Fruit fly (Drosophila melanogaster): ENCODE results near the gene pst.

pst gene

DNA sequence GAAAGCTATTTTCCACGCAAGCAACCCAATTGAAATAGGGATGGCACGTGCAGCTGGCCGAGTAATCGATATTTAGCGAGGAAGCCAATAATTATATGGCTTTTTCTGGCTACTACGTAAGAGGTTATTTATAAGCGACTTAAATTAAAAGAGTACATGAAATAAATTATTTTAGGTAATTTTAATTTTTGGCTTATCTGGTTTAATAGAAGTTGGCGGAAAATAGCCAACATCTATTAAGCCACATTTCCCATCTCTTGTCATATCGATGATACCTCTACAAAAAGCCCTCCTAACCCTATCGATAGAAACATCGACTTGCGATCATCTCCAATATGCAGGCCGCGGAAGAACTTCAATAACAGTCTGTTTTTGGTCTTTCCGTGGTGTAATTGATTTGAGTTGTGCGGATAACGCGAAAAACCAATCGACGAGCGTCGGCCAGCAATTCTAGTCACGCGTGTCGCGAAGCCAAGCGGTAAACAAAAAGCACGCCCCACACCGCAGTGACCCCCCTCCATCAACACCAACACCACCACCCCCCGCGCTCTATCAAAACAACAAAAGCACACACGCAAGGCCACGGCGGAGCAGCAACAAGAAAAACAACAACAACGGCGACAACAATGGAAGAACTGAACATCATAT lies 12.0 kb downstream of the pst start, which contains the start of the genes Srp19 and qm (continued):
- TF ChIP-seq CG14860 (GFP tag; IDR thresholded peaks at IDR 0.05; ENCODE audit: partially characterized antibody) = peak; percentile 77; the same call in 2 of the 3 replicates
- peak; percentile 51 for TF ChIP-seq CG7839 (tag; optimal IDR thresholded peaks at IDR 0.05)
- TF ChIP-seq Hr3 (GFP tag; optimal IDR thresholded peaks at IDR 0.05) = peak; percentile 57
- TF ChIP-seq CG4424 (GFP tag; optimal IDR thresholded peaks at IDR 0.05) = peak; percentile 55
- TF ChIP-seq kni (GFP tag; optimal IDR thresholded peaks at IDR 0.05) = peak; percentile 53
- TF ChIP-seq hkb (optimal IDR thresholded peaks at IDR 0.05) = peak; percentile 68
- peak; percentile 35; the same call in 1 of the 2 replicates for TF ChIP-seq hkb (GFP tag; IDR thresholded peaks at IDR 0.05)
- TF ChIP-seq CG2678 (tag; optimal IDR thresholded peaks at IDR 0.05) = peak; percentile 33
- TF ChIP-seq CG34224 (GFP tag; IDR thresholded peaks at IDR 0.05; ENCODE audit: partially characterized antibody) = peak; percentile 70
- no peak for TF ChIP-seq CG17385 (GFP tag; optimal IDR thresholded peaks at IDR 0.05)
- TF ChIP-seq sug (tag; optimal IDR thresholded peaks at IDR 0.05) = peak; percentile 62
- TF ChIP-seq Fer1 (GFP tag; optimal IDR thresholded peaks at IDR 0.05) = peak; percentile 51
- no peak for TF ChIP-seq Bdp1 (GFP tag; optimal IDR thresholded peaks at IDR 0.05)
- no peak for TF ChIP-seq ATbp (GFP tag; optimal IDR thresholded peaks at IDR 0.05)
- no peak for TF ChIP-seq pan (optimal IDR thresholded peaks at IDR 0.05)
- TF ChIP-seq pan (GFP tag; optimal IDR thresholded peaks at IDR 0.05 in 1 of 2, IDR thresholded peaks at IDR 0.05 in 1 of 2) = peak in 1 of 2 experiments; percentile 63
- peak; percentile 69 for TF ChIP-seq CG10543 (GFP tag; optimal IDR thresholded peaks at IDR 0.05)
- no peak; the same call in 2 of the 3 replicates for TF ChIP-seq ci (GFP tag; IDR thresholded peaks at IDR 0.05)
- peak; percentile 38 for TF ChIP-seq CG12299 (tag; optimal IDR thresholded peaks at IDR 0.05)
- peak; percentile 30; the same call in 1 of the 2 replicates for TF ChIP-seq CG14667 (GFP tag; IDR thresholded peaks at IDR 0.05)
- peak; percentile 46; the same call in 1 of the 2 replicates for TF ChIP-seq wdn (GFP tag; IDR thresholded peaks at IDR 0.05)
- TF ChIP-seq Ets65A (GFP tag) = peak; percentile 97
- TF ChIP-seq gt (GFP tag; IDR thresholded peaks at IDR 0.05) = no peak
- no peak for TF ChIP-seq CG2889 (GFP tag; IDR thresholded peaks at IDR 0.05)
- peak; percentile 6 for TF ChIP-seq trem (tag; optimal IDR thresholded peaks at IDR 0.05)
- TF ChIP-seq CG2199 (GFP tag; IDR thresholded peaks at IDR 0.05) = no peak
- TF ChIP-seq ftz-f1 (GFP tag; optimal IDR thresholded peaks at IDR 0.05) = peak; percentile 87
- peak; percentile 6 for TF ChIP-seq odd (GFP tag; optimal IDR thresholded peaks at IDR 0.05)
- TF ChIP-seq BEAF-32 (GFP tag; optimal IDR thresholded peaks at IDR 0.05) = peak; percentile 95
- TF ChIP-seq gsb-n (tag; optimal IDR thresholded peaks at IDR 0.05) = peak; percentile 22
- TF ChIP-seq Side (GFP tag; optimal IDR thresholded peaks at IDR 0.05) = peak; percentile 77
- TF ChIP-seq CG12391 (tag; optimal IDR thresholded peaks at IDR 0.05) = peak; percentile 70
- peak; percentile 21; the same call in 1 of the 2 replicates for TF ChIP-seq esg (GFP tag; conservative IDR thresholded peaks at IDR 0.05)

DNA sequence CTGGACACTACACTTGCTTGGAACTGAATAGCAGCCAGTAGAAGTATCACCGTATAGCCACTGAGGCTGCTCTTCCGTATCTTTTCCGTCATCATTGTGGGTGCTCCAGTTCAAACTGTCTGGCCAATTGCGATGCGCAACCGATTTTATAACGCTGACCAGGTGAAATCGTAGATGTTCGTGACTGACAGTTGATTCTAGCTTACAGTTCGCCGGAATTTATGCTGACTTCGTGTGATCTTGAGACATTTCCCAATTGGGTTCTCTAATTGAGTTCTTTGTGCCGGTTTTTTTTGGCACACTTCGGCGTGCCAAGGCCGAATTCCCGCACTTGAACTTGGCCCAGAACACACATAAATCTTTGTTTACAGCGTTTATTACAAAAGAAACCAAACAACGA lies 13.1 kb downstream of the pst start, which contains the start of gene CG14834:
Gene CG14834, minus strand, starts transcription at position 173 of the 400 bp plus-strand sequence.
- TF ChIP-seq inv (GFP tag; IDR thresholded peaks at IDR 0.05; ENCODE audit: partially characterized antibody) (no peak), CG7928 (GFP tag; optimal IDR thresholded peaks at IDR 0.05) (no peak), CG12071 (GFP tag; optimal IDR thresholded peaks at IDR 0.05) (no peak), lab (GFP tag; optimal IDR thresholded peaks at IDR 0.05) (no peak), CG31441 (GFP tag; IDR thresholded peaks at IDR 0.05) (no peak), Hr3 (GFP tag; optimal IDR thresholded peaks at IDR 0.05) (no peak), CG12236 (GFP tag; optimal IDR thresholded peaks at IDR 0.05) (no peak)

Measured in whole organism, embryonic.